Fruit fly (Drosophila melanogaster): ENCODE measurements around the gene Vsx1.

DNA sequence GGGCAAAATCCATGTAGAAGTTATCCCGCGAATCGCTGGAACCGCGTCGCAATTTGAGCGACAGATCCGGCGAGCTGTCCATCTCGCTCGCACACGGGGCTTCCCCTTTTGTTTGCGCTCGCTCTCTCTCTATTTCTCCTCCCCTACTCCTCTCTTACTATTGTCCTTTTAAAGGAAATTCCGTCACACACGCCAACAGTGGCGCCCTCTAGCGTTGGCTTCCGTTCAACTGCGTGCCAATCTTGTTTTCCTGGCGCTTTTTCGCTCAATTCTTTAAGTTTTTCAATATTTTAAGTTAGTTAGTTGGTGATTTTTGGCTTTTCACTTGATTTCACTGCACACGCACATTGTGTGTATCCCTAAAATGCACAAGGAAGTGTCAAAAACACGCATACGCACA lies 67.9 kb downstream of the Vsx1 start:
- TF ChIP-seq psq (optimal IDR thresholded peaks at IDR 0.05) (no peak), Dll (optimal IDR thresholded peaks at IDR 0.05) (no peak), usp (GFP tag; optimal IDR thresholded peaks at IDR 0.05) (no peak)

Measured in whole organism.